Worm (Caenorhabditis elegans) whole organism, young adult: ENCODE data around the gene ceh-1.

Experiments used
- F49E8.2 ChIP-seq: sonication (generic microtip); optimal IDR thresholded peaks from 3 replicates; lab custom pipeline; 2017; ENCODE audit warnings: missing genetic modification characterization, mild to moderate bottlenecking, missing compliant biosample characterization, antibody characterized with exemption, moderate library complexity; ENCODE audit not compliant: insufficient read depth
- ama-1 ChIP-seq, 3 experiments: fragments of 150-350 bp in 1 of 3; sonication (generic microtip) in 2 of 3; optimal IDR thresholded peaks; 2 replicates each; lab custom pipeline; 2014 to 2018; ENCODE audit warnings: missing biosample characterization in 2 of 3, missing genetic modification characterization in 2 of 3, missing genetic modification reagents in 2 of 3
- aptf-2 ChIP-seq: fragments of 200-800 bp; sonication (Bioruptor generic); conservative IDR thresholded peaks from 2 replicates; pipeline ENCODE4 v1.3.6; 2022; ENCODE audit warnings: missing genetic modification reagents, missing genetic modification characterization, missing compliant biosample characterization
- aptf-3 ChIP-seq: fragments of 200-800 bp; sonication (Bioruptor generic); IDR thresholded peaks from 2 replicates; pipeline ENCODE4 v1.3.6; 2022; ENCODE audit warnings: missing genetic modification characterization, missing compliant biosample characterization
- attf-3 ChIP-seq: fragments of 200-800 bp; sonication (Bioruptor generic); conservative IDR thresholded peaks from 2 replicates; pipeline ENCODE4 v1.3.6; 2022; ENCODE audit warnings: missing genetic modification reagents, missing genetic modification characterization, missing compliant biosample characterization
- gei-17 ChIP-seq: fragments of 200-800 bp; sonication (Bioruptor generic); optimal IDR thresholded peaks from 2 replicates; lab custom pipeline; 2018; ENCODE audit warnings: mild to moderate bottlenecking, missing genetic modification characterization, missing compliant biosample characterization
- lin-35 ChIP-seq, 3 experiments: fragments of 150-350 bp in 2 of 3; sonication (generic microtip) in 1 of 3; optimal IDR thresholded peaks; 2 replicates each; lab custom pipeline; 2014 to 2018; ENCODE audit warnings: missing biosample characterization in 3 of 3, missing genetic modification characterization in 3 of 3, missing genetic modification reagents in 3 of 3
- lsy-27 ChIP-seq: sonication (generic microtip); optimal IDR thresholded peaks from 2 replicates; lab custom pipeline; 2017; ENCODE audit warnings: missing genetic modification characterization, mild to moderate bottlenecking, missing compliant biosample characterization, antibody characterized with exemption, missing genotype, borderline replicate concordance; ENCODE audit not compliant: insufficient read depth
- pha-4 ChIP-seq: fragments of 150-350 bp; sonication (generic microtip); optimal IDR thresholded peaks from 2 replicates; lab custom pipeline; 2014; ENCODE audit warnings: missing biosample characterization, missing genetic modification reagents, missing genetic modification characterization
- rcor-1 ChIP-seq: fragments of 200-800 bp; sonication (Bioruptor generic); IDR thresholded peaks from 2 replicates; pipeline ENCODE4 v1.3.6; 2022; ENCODE audit warnings: missing genetic modification reagents, missing genetic modification characterization, missing compliant biosample characterization
- snpc-1.1 ChIP-seq: sonication (generic microtip); optimal IDR thresholded peaks from 2 replicates; lab custom pipeline; 2017; ENCODE audit warnings: missing genetic modification characterization, mild to moderate bottlenecking, missing compliant biosample characterization, antibody characterized with exemption, moderate library complexity, missing genotype, missing genetic modification reagents; ENCODE audit not compliant: insufficient read depth
- snpc-4 ChIP-seq, 5 experiments: fragments of 150-350 bp in 1 of 5; sonication (generic microtip) in 4 of 5; optimal IDR thresholded peaks; 2 replicates each; lab custom pipeline; 2014 to 2018; ENCODE audit warnings: missing genetic modification characterization in 5 of 5, missing biosample characterization in 3 of 5, antibody characterized with exemption in 2 of 5, mild to moderate bottlenecking in 2 of 5, missing compliant biosample characterization in 2 of 5, missing genotype in 2 of 5, moderate library complexity in 2 of 5, missing genetic modification reagents in 1 of 5
- ztf-28 ChIP-seq: fragments of 200-800 bp; sonication (Bioruptor generic); IDR thresholded peaks from 2 replicates; pipeline ENCODE4 v1.3.6; 2022; ENCODE audit warnings: missing genetic modification reagents, missing genetic modification characterization, missing compliant biosample characterization

- TF ChIP-seq F49E8.2: no peak
- no peak for TF ChIP-seq rcor-1 (GFP tag; lab: Robert Waterston, UW)
- TF ChIP-seq aptf-2 (GFP tag; lab: Robert Waterston, UW): no peak
- TF ChIP-seq lin-35 (GFP tag; optimal IDR thresholded peaks at IDR 0.05; lab: Kevin White, UChicago): no peak
- no peak for TF ChIP-seq ztf-28 (GFP tag; lab: Robert Waterston, UW)
- no peak for TF ChIP-seq aptf-3 (GFP tag; lab: Robert Waterston, UW)
- TF ChIP-seq lsy-27 (tag; lab: Kevin White, UChicago): no peak
- TF ChIP-seq gei-17 (GFP tag; lab: Kevin White, UChicago): no peak
- TF ChIP-seq snpc-1.1: no peak
- no peak for TF ChIP-seq ama-1 (optimal IDR thresholded peaks at IDR 0.05; lab: Kevin White, UChicago)
- no peak for TF ChIP-seq ama-1 (GFP tag; optimal IDR thresholded peaks at IDR 0.05; lab: Kevin White, UChicago)
- TF ChIP-seq pha-4 (tag; lab: Kevin White, UChicago): no peak
- TF ChIP-seq attf-3 (GFP tag; lab: Robert Waterston, UW): no peak
- TF ChIP-seq snpc-4 (GFP tag; optimal IDR thresholded peaks at IDR 0.05; lab: Kevin White, UChicago): no peak
- no peak for TF ChIP-seq snpc-4 (tag; optimal IDR thresholded peaks at IDR 0.05; lab: Kevin White, UChicago)
Observed at ce11 chrX:4660268-4660880, 6.4 kb upstream of the ceh-1 start, which contains the start of gene nhr-45.
